Worm (Caenorhabditis elegans): ENCODE measurements around the gene srlf-13.

srlf-13 gene

DNA sequence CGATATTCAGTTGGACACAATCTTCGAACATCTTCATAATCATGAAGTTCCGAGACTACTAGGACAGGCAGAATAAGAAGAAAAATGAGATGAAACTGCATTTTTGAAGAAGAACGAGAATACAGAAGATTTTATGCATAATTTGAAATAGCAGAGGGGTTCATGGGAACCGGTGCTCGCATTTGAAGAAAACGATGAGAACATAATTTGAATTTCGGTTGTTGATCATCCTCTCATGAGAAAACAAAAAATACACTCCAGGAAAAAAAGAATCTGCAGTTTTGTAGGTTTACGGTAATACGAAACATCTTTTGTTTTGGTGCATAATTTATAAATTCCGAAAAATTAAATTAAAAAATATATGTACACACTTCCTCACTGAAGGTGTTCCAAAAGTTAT lies 10.5 kb downstream of the srlf-13 start, which contains the start of gene srlf-11:
Gene srlf-11, minus strand, starts transcription at position 101 of the 400 bp plus-strand sequence.
- TF ChIP-seq bed-3 (GFP tag; optimal IDR thresholded peaks at IDR 0.05): no peak
- TF ChIP-seq ceh-83 (GFP tag; optimal IDR thresholded peaks at IDR 0.05): no peak
- TF ChIP-seq nhr-237 (tag; optimal IDR thresholded peaks at IDR 0.05): no peak
- no peak for TF ChIP-seq zip-8 (tag; optimal IDR thresholded peaks at IDR 0.05)
- no peak for TF ChIP-seq M03D4.4 (tag; optimal IDR thresholded peaks at IDR 0.05)
- TF ChIP-seq ham-2 (GFP tag; optimal IDR thresholded peaks at IDR 0.05): no peak
- TF ChIP-seq mls-2 (tag; optimal IDR thresholded peaks at IDR 0.05): no peak
- TF ChIP-seq ztf-11 (tag; optimal IDR thresholded peaks at IDR 0.05): no peak
- no peak for TF ChIP-seq snpc-4 (tag; optimal IDR thresholded peaks at IDR 0.05)
- TF ChIP-seq ceh-43 (GFP tag; optimal IDR thresholded peaks at IDR 0.05): no peak
- TF ChIP-seq flh-1 (GFP tag; optimal IDR thresholded peaks at IDR 0.05): no peak
- TF ChIP-seq nhr-28 (tag; optimal IDR thresholded peaks at IDR 0.05): no peak
- no peak for TF ChIP-seq unc-62 (GFP tag; optimal IDR thresholded peaks at IDR 0.05)
- TF ChIP-seq blmp-1 (tag; optimal IDR thresholded peaks at IDR 0.05): no peak
- TF ChIP-seq sptf-1 (tag; optimal IDR thresholded peaks at IDR 0.05): no peak
- no peak for TF ChIP-seq elt-1 (tag; optimal IDR thresholded peaks at IDR 0.05; ENCODE audit: borderline replicate concordance, insufficient read depth)
- TF ChIP-seq drap-1 (GFP tag; optimal IDR thresholded peaks at IDR 0.05): no peak
- TF ChIP-seq elt-3 (tag; optimal IDR thresholded peaks at IDR 0.05): no peak
- TF ChIP-seq lin-32 (GFP tag; optimal IDR thresholded peaks at IDR 0.05): no peak
- no peak for TF ChIP-seq nhr-2 (tag; optimal IDR thresholded peaks at IDR 0.05)

DNA sequence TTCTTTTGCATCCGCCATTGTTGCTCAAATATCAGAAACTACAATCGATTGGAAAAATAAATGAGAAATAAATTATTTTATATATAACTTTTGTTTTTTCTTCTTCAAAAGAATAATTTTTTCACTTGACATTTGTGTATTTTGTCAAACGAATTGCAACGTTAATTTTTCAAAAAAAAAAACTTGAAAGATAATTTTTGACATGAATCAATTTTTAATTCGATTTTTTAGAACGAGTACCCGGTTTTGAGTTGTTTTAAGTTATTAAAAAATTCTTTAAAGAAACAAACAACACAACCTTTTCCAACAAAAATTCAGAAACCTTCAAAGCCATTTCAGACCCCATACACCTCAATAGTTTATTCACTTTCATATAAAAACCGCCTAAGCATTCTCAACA lies 12.1 kb downstream of the srlf-13 start, which contains the start of gene F13E9.5:
Gene F13E9.5, minus strand, starts transcription at position 101 of the 400 bp plus-strand sequence.
- TF ChIP-seq unc-120 (tag; optimal IDR thresholded peaks at IDR 0.05; ENCODE audit: poor library complexity, severe bottlenecking) (no peak), ceh-39 (tag; optimal IDR thresholded peaks at IDR 0.05) (no peak), snpc-4 (tag; optimal IDR thresholded peaks at IDR 0.05) (no peak), nhr-12 (tag; optimal IDR thresholded peaks at IDR 0.05) (no peak)

DNA sequence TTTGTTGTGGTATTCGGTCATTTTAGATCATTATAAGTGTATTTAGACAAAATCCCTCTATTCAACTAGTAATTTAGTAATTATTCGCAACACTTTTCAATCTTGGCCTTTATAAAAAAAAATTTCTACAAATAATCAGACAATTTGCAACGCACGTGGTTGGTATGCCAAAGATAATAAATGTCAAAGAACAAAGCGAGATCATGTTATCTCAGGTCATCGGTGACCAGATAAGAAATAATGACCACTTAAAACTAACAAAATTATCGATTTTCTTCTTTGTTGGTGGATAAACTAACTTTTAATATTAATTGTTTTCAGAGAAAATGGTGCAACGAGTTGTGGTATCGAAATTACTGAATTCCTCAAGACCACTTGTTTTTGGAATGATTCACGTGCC lies 15.2 kb downstream of the srlf-13 start, which contains the start of gene F13E9.13:
Gene F13E9.13, plus strand, starts transcription at position 317 of the 400 bp plus-strand sequence.
- TF ChIP-seq elt-1 (tag; optimal IDR thresholded peaks at IDR 0.05; ENCODE audit: borderline replicate concordance, insufficient read depth) (peak; percentile 88), hlh-1 (tag; optimal IDR thresholded peaks at IDR 0.05) (no peak), ham-2 (GFP tag; optimal IDR thresholded peaks at IDR 0.05) (no peak)

DNA sequence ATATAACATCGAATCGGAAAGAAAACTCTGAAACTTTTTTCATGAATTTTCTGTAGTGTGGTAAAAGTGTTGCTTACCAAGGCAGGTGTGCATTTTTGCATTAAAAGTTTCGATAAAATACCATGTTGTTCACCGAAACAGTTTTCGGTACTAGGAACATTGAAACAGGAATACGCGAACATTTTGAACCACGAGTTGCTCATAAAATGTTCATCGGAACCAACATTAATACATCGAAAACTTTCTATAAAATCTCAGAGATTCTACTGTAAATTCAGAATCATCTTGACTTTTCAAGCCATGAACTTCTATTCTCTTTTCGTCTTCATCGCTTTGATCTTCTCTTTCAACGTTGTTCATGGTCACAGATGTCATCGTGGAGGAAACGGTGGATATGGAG lies 16.1 kb downstream of the srlf-13 start, which contains the start of gene fipr-15:
Gene fipr-15, plus strand, starts transcription at position 301 of the 400 bp plus-strand sequence.
- no peak for TF ChIP-seq sptf-1 (tag; optimal IDR thresholded peaks at IDR 0.05)
- TF ChIP-seq unc-120 (tag; optimal IDR thresholded peaks at IDR 0.05; ENCODE audit: poor library complexity, severe bottlenecking): no peak
- TF ChIP-seq lin-13 (tag; optimal IDR thresholded peaks at IDR 0.05): no peak
- TF ChIP-seq cnd-1 (tag; optimal IDR thresholded peaks at IDR 0.05): no peak
- no peak for TF ChIP-seq nhr-12 (tag; optimal IDR thresholded peaks at IDR 0.05)
- TF ChIP-seq ham-2 (GFP tag; optimal IDR thresholded peaks at IDR 0.05): no peak
- TF ChIP-seq zip-8 (tag; optimal IDR thresholded peaks at IDR 0.05): no peak
- no peak for TF ChIP-seq tbx-8 (GFP tag; optimal IDR thresholded peaks at IDR 0.05)
- no peak for TF ChIP-seq nhr-2 (tag; optimal IDR thresholded peaks at IDR 0.05)
- no peak for TF ChIP-seq pha-4 (tag; optimal IDR thresholded peaks at IDR 0.05)
- TF ChIP-seq ztf-11 (tag; optimal IDR thresholded peaks at IDR 0.05): no peak

DNA sequence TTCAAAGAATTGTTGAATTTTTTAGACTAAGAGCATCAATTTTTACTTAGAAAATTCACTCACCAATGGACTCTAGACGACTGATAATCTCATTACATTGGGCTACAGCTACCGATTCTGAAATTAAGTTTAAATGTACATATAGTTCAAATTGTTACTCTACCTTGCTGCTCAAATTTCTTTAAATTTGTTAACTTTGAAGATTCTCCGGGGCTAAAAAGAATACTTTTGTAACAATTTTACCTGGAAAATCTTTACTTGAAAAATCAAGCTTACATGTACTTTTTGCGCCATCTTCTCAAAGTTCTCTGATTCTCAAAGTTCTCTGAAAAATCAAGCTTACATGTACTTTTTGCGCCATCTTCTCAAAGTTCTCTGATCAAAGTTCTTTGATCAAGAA lies 16.9 kb downstream of the srlf-13 start, which contains the start of gene sdz-13:
Gene sdz-13, minus strand, starts transcription at position 101 of the 400 bp plus-strand sequence.
- TF ChIP-seq ztf-11 (tag; optimal IDR thresholded peaks at IDR 0.05) (no peak), nhr-12 (tag; optimal IDR thresholded peaks at IDR 0.05) (no peak), mls-2 (tag; optimal IDR thresholded peaks at IDR 0.05) (no peak), mep-1 (tag; optimal IDR thresholded peaks at IDR 0.05) (no peak), ceh-83 (GFP tag; optimal IDR thresholded peaks at IDR 0.05) (no peak), hlh-1 (tag; optimal IDR thresholded peaks at IDR 0.05) (no peak), sptf-1 (tag; optimal IDR thresholded peaks at IDR 0.05) (no peak)

DNA sequence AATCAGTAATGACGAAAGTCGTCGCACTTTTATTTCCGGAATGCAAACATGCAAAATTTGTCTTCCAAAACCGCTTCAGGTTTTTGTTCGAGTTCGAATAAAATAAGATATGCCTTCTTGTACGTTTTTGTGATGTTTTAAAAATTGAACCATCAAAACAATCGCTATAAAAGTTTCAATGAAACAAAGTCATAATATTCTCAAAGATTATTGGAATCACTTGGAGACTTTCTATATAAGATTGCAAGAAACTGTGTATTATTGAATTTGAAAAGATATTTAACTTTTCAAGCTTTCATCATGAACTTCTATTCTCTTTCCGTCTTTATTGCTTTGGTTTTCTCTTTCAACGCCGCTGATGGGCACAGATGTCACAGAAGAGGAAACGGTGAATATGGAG lies 19.6 kb downstream of the srlf-13 start, which contains the start of gene fipr-14:
Gene fipr-14, plus strand, starts transcription at position 301 of the 400 bp plus-strand sequence.
- TF ChIP-seq mep-1 (tag; optimal IDR thresholded peaks at IDR 0.05) (no peak), M03D4.4 (tag; optimal IDR thresholded peaks at IDR 0.05) (no peak), bed-3 (GFP tag; optimal IDR thresholded peaks at IDR 0.05) (no peak), unc-62 (GFP tag; optimal IDR thresholded peaks at IDR 0.05) (no peak), ceh-39 (tag; optimal IDR thresholded peaks at IDR 0.05) (no peak), lin-13 (tag; optimal IDR thresholded peaks at IDR 0.05) (no peak), flh-1 (GFP tag; optimal IDR thresholded peaks at IDR 0.05) (no peak), lin-32 (GFP tag; optimal IDR thresholded peaks at IDR 0.05) (no peak), nhr-28 (tag; optimal IDR thresholded peaks at IDR 0.05) (no peak), tbx-8 (GFP tag; optimal IDR thresholded peaks at IDR 0.05) (no peak), unc-39 (tag; optimal IDR thresholded peaks at IDR 0.05) (no peak)
